Fruit fly (Drosophila melanogaster) whole organism, embryonic: ENCODE measurements around the gene Moe.

Experiments
- B-H2 ChIP-seq: fragments of 200-800 bp; sonication (Bioruptor generic); optimal IDR thresholded peaks from 2 replicates; lab custom pipeline; 2018; ENCODE audit warnings: missing biosample characterization, mild to moderate bottlenecking, missing genetic modification characterization
- CG10267 ChIP-seq: fragments of 200-800 bp; sonication (Bioruptor generic); optimal IDR thresholded peaks from 2 replicates; lab custom pipeline; 2018; ENCODE audit warnings: missing biosample characterization, mild to moderate bottlenecking, missing genetic modification characterization, moderate library complexity
- CG10959 ChIP-seq: fragments of 200-800 bp; sonication (Bioruptor generic); IDR thresholded peaks from 2 replicates; pipeline ENCODE4 v1.3.6; 2022; ENCODE audit warnings: missing biosample characterization, missing genetic modification characterization
- CG12104 ChIP-seq: fragments of 200-800 bp; sonication (Bioruptor generic); optimal IDR thresholded peaks from 3 replicates; lab custom pipeline; 2016; ENCODE audit warnings: missing biosample characterization, missing genetic modification characterization
- CG1233 ChIP-seq: fragments of 200-800 bp; sonication (Bioruptor generic); optimal IDR thresholded peaks from 4 replicates; lab custom pipeline; 2018; ENCODE audit warnings: missing biosample characterization, mild to moderate bottlenecking, missing genetic modification characterization
- CG12391 ChIP-seq: fragments of 200-800 bp; sonication (Bioruptor generic); optimal IDR thresholded peaks from 3 replicates; lab custom pipeline; 2018; ENCODE audit warnings: missing biosample characterization, mild to moderate bottlenecking, missing genetic modification characterization, moderate library complexity
- CG12659 ChIP-seq: fragments of 200-800 bp; sonication (Bioruptor generic); optimal IDR thresholded peaks from 3 replicates; lab custom pipeline; 2017; ENCODE audit warnings: mild to moderate bottlenecking, missing biosample characterization, missing genetic modification reagents, missing genetic modification characterization
- CG12769 ChIP-seq: fragments of 200-800 bp; sonication (Bioruptor generic); optimal IDR thresholded peaks from 2 replicates; lab custom pipeline; 2019; ENCODE audit warnings: missing biosample characterization, mild to moderate bottlenecking, missing genetic modification characterization, moderate library complexity
- CG1647 ChIP-seq: fragments of 200-800 bp; sonication (Bioruptor generic); optimal IDR thresholded peaks from 3 replicates; lab custom pipeline; 2016; ENCODE audit warnings: missing biosample characterization, missing genetic modification characterization
- CG16779 ChIP-seq: fragments of 200-800 bp; sonication (Bioruptor generic); IDR thresholded peaks from 2 replicates; pipeline ENCODE4 v1.3.6; 2022; ENCODE audit warnings: missing biosample characterization, missing genetic modification characterization
- CG17802 ChIP-seq: fragments of 200-800 bp; sonication (Bioruptor generic); optimal IDR thresholded peaks from 2 replicates; lab custom pipeline; 2018; ENCODE audit warnings: missing biosample characterization, mild to moderate bottlenecking, missing genetic modification characterization, moderate library complexity
- CG30020 ChIP-seq: fragments of 200-800 bp; optimal IDR thresholded peaks from 2 replicates; lab custom pipeline; 2019; ENCODE audit warnings: missing biosample characterization, mild to moderate bottlenecking, missing genetic modification characterization, moderate library complexity
- CG3726 ChIP-seq: fragments of 200-800 bp; sonication (Bioruptor generic); IDR thresholded peaks from 3 replicates; pipeline ENCODE4, ENCODE4 v1.3.6; 2022; ENCODE audit warnings: missing biosample characterization, missing genetic modification characterization
- CG43689 ChIP-seq: fragments of 200-800 bp; sonication (Bioruptor generic); IDR thresholded peaks from 2 replicates; pipeline ENCODE4 v1.3.6; 2022; ENCODE audit warnings: missing biosample characterization, missing genetic modification characterization
- CG4854 ChIP-seq: fragments of 200-800 bp; sonication (Bioruptor generic); optimal IDR thresholded peaks from 2 replicates; lab custom pipeline; 2016; ENCODE audit warnings: missing biosample characterization, missing genetic modification characterization, inconsistent platforms
- CG6254 ChIP-seq: fragments of 200-800 bp; sonication (Bioruptor generic); optimal IDR thresholded peaks from 3 replicates; lab custom pipeline; 2017; ENCODE audit warnings: mild to moderate bottlenecking, missing biosample characterization, missing genetic modification reagents, missing genetic modification characterization
- CG6813 ChIP-seq: fragments of 200-800 bp; sonication (Bioruptor generic); optimal IDR thresholded peaks from 2 replicates; lab custom pipeline; 2017; ENCODE audit warnings: missing biosample characterization, missing genetic modification characterization, mild to moderate bottlenecking, moderate library complexity, missing genetic modification reagents
- CG7963 ChIP-seq: fragments of 200-800 bp; sonication (Bioruptor generic); IDR thresholded peaks from 3 replicates; pipeline ENCODE4 v1.3.6; 2022; ENCODE audit warnings: missing biosample characterization, missing genetic modification characterization; ENCODE audit not compliant: partially characterized antibody
- CoRest ChIP-seq: fragments of 200-800 bp; sonication (Bioruptor generic); optimal IDR thresholded peaks from 3 replicates; lab custom pipeline; 2018; ENCODE audit warnings: missing biosample characterization, mild to moderate bottlenecking, missing genetic modification characterization, moderate library complexity
- Doc2 ChIP-seq: fragments of 200-800 bp; sonication (Bioruptor generic); IDR thresholded peaks from 2 replicates; pipeline ENCODE4 v1.3.6; 2022; ENCODE audit warnings: missing biosample characterization, missing genetic modification characterization
- E2f1 ChIP-seq: fragments of 200-800 bp; sonication (Bioruptor generic); IDR thresholded peaks from 2 replicates; pipeline ENCODE4 v1.3.6; 2022; ENCODE audit warnings: missing biosample characterization, missing genetic modification characterization
- H15 ChIP-seq: fragments of 200-800 bp; sonication (Bioruptor generic); IDR thresholded peaks from 3 replicates; pipeline ENCODE4 v1.3.6; 2022; ENCODE audit warnings: missing biosample characterization, missing genetic modification characterization
- HLH54F ChIP-seq: fragments of 200-800 bp; sonication (Bioruptor generic); optimal IDR thresholded peaks from 3 replicates; lab custom pipeline; 2016; ENCODE audit warnings: missing biosample characterization, missing genetic modification characterization
- Hmr ChIP-seq: fragments of 200-800 bp; sonication (Bioruptor generic); optimal IDR thresholded peaks from 3 replicates; lab custom pipeline; 2017; ENCODE audit warnings: mild to moderate bottlenecking, missing biosample characterization, missing genetic modification reagents, missing genetic modification characterization
- Max ChIP-seq: fragments of 200-800 bp; sonication (Bioruptor generic); optimal IDR thresholded peaks from 2 replicates; lab custom pipeline; 2016; ENCODE audit warnings: missing biosample characterization, mild to moderate bottlenecking, missing genetic modification characterization
- Med ChIP-seq: fragments of 200-800 bp; sonication (Bioruptor generic); peaks from one replicate; lab custom pipeline; 2016; ENCODE audit warnings: missing biosample characterization, missing genetic modification characterization, mild to moderate bottlenecking, inconsistent platforms, moderate library complexity
- NC2β ChIP-seq: fragments of 200-800 bp; sonication (Bioruptor generic); optimal IDR thresholded peaks from 2 replicates; lab custom pipeline; 2016; ENCODE audit warnings: missing biosample characterization, missing genetic modification characterization
- Side ChIP-seq: fragments of 200-800 bp; sonication (Bioruptor generic); optimal IDR thresholded peaks from 2 replicates; lab custom pipeline; 2016; ENCODE audit warnings: missing biosample characterization, missing genetic modification characterization
- Usf ChIP-seq: fragments of 200-800 bp; sonication (Bioruptor generic); optimal IDR thresholded peaks from 2 replicates; lab custom pipeline; 2017; ENCODE audit warnings: missing genotype, missing biosample characterization, missing genetic modification characterization
- abd-A ChIP-seq: fragments of 200-800 bp; sonication (Bioruptor generic); optimal IDR thresholded peaks from 3 replicates; lab custom pipeline; 2019; ENCODE audit warnings: missing biosample characterization, mild to moderate bottlenecking, missing genetic modification characterization, moderate library complexity
- amos ChIP-seq: fragments of 200-800 bp; sonication (Bioruptor generic); IDR thresholded peaks from 2 replicates; pipeline ENCODE4 v1.3.6; 2022; ENCODE audit warnings: missing biosample characterization, missing genetic modification characterization; ENCODE audit not compliant: partially characterized antibody
- ato ChIP-seq: fragments of 200-800 bp; sonication (Bioruptor generic); IDR thresholded peaks from 2 replicates; pipeline ENCODE4 v1.3.6; 2022; ENCODE audit warnings: missing biosample characterization, missing genetic modification characterization; ENCODE audit not compliant: partially characterized antibody
- chinmo ChIP-seq: fragments of 200-800 bp; sonication (Bioruptor generic); IDR thresholded peaks from 4 replicates; pipeline ENCODE4 v1.3.6; 2022; ENCODE audit warnings: missing biosample characterization, missing genetic modification characterization; ENCODE audit not compliant: partially characterized antibody
- corto ChIP-seq: fragments of 200-800 bp; sonication (Bioruptor generic); optimal IDR thresholded peaks from 2 replicates; lab custom pipeline; 2016; ENCODE audit warnings: missing biosample characterization, mild to moderate bottlenecking, missing genetic modification characterization, moderate library complexity
- crc ChIP-seq: fragments of 200-800 bp; sonication (Bioruptor generic); optimal IDR thresholded peaks from 2 replicates; lab custom pipeline; 2016; ENCODE audit warnings: missing biosample characterization, missing genetic modification characterization
- dmrt11E ChIP-seq: fragments of 200-800 bp; sonication (Bioruptor generic); optimal IDR thresholded peaks from 3 replicates; lab custom pipeline; 2018; ENCODE audit warnings: missing biosample characterization, mild to moderate bottlenecking, missing genetic modification characterization, moderate library complexity
- ems ChIP-seq: fragments of 200-800 bp; sonication (Bioruptor generic); optimal IDR thresholded peaks from 3 replicates; lab custom pipeline; 2016; ENCODE audit warnings: missing biosample characterization, missing genetic modification characterization
- gcm2 ChIP-seq: fragments of 200-800 bp; sonication (Bioruptor generic); optimal IDR thresholded peaks from 2 replicates; lab custom pipeline; 2016; ENCODE audit warnings: missing biosample characterization, missing genetic modification characterization
- gt ChIP-seq: fragments of 200-800 bp; sonication (Bioruptor generic); IDR thresholded peaks from 2 replicates; pipeline ENCODE4 v1.3.6; 2022; ENCODE audit warnings: missing biosample characterization, missing genetic modification characterization
- jigr1 ChIP-seq: fragments of 200-800 bp; sonication (Bioruptor generic); IDR thresholded peaks from 3 replicates; pipeline ENCODE4 v1.3.6; 2022; ENCODE audit warnings: missing biosample characterization, missing genetic modification characterization
- lola ChIP-seq, 3 experiments: fragments of >200 bp in 2 of 3; fragments of 200-800 bp in 1 of 3; sonication (Bioruptor generic) in 1 of 3; optimal IDR thresholded peaks; 2 replicates each; lab custom pipeline; 2017 to 2019; ENCODE audit warnings: missing biosample characterization in 3 of 3, missing genetic modification characterization in 3 of 3, mild to moderate bottlenecking in 1 of 3, moderate library complexity in 1 of 3
- otp ChIP-seq: fragments of 200-800 bp; sonication (Bioruptor generic); IDR thresholded peaks from 3 replicates; pipeline ENCODE4, ENCODE4 v1.3.6; 2022; ENCODE audit warnings: missing biosample characterization, missing genetic modification characterization
- pros ChIP-seq: fragments of 200-800 bp; sonication (Bioruptor generic); optimal IDR thresholded peaks from 3 replicates; lab custom pipeline; 2019; ENCODE audit warnings: missing biosample characterization, mild to moderate bottlenecking, missing genetic modification characterization, moderate library complexity
- sd ChIP-seq: fragments of 200-800 bp; sonication (Bioruptor generic); optimal IDR thresholded peaks from 3 replicates; lab custom pipeline; 2018; ENCODE audit warnings: missing biosample characterization, mild to moderate bottlenecking, missing genetic modification characterization, moderate library complexity
- stwl ChIP-seq: fragments of 200-800 bp; sonication (Bioruptor generic); optimal IDR thresholded peaks from 3 replicates; lab custom pipeline; 2018; ENCODE audit warnings: missing biosample characterization, mild to moderate bottlenecking, missing genetic modification characterization, moderate library complexity
- tio ChIP-seq: fragments of 200-800 bp; sonication (Bioruptor generic); optimal IDR thresholded peaks from 2 replicates; lab custom pipeline; 2017; ENCODE audit warnings: missing biosample characterization, missing genetic modification characterization, inconsistent platforms
- trh ChIP-seq: fragments of 200-800 bp; sonication (Bioruptor generic); optimal IDR thresholded peaks from 2 replicates; lab custom pipeline; 2016; ENCODE audit warnings: missing biosample characterization, missing genetic modification characterization
- unc-4 ChIP-seq: fragments of 200-800 bp; sonication (Bioruptor generic); IDR thresholded peaks from 2 replicates; pipeline ENCODE4 v1.3.6; 2022; ENCODE audit warnings: missing biosample characterization, missing genetic modification characterization; ENCODE audit not compliant: partially characterized antibody
- vfl ChIP-seq: fragments of 200-800 bp; sonication (Bioruptor generic); optimal IDR thresholded peaks from 2 replicates; lab custom pipeline; 2016; ENCODE audit warnings: missing biosample characterization, missing genetic modification characterization

The Moe gene

dm6 chrX:8863133-8863553 is 35.0 kb downstream of the Moe start (continued):
- TF ChIP-seq CG12104 (GFP tag; lab: Kevin White, UChicago) (no peak), CG1233 (GFP tag; lab: Kevin White, UChicago) (no peak), Doc2 (no peak), Usf (GFP tag; lab: Kevin White, UChicago) (no peak), otp (GFP tag; lab: Robert Waterston, UW) (no peak), HLH54F (GFP tag; lab: Kevin White, UChicago) (no peak), gt (GFP tag; lab: Robert Waterston, UW) (no peak), Hmr (GFP tag; lab: Kevin White, UChicago) (no peak), NC2β (GFP tag; lab: Kevin White, UChicago) (peak; percentile 25), CG10959 (GFP tag; lab: Robert Waterston, UW) (no peak), dmrt11E (tag; lab: Kevin White, UChicago) (no peak), trh (GFP tag; lab: Kevin White, UChicago) (no peak), ems (GFP tag; lab: Kevin White, UChicago) (no peak), CG12659 (no peak), ato (GFP tag; lab: Robert Waterston, UW) (no peak), abd-A (tag; lab: Kevin White, UChicago) (no peak), CG43689 (no peak), lola (GFP tag; optimal IDR thresholded peaks at IDR 0.05; lab: Kevin White, UChicago) (no peak), corto (GFP tag; lab: Kevin White, UChicago) (no peak), CoRest (tag; lab: Kevin White, UChicago) (no peak), B-H2 (GFP tag; lab: Kevin White, UChicago) (no peak), CG10267 (tag; lab: Kevin White, UChicago) (no peak), H15 (GFP tag; lab: Robert Waterston, UW) (no peak), vfl (GFP tag; lab: Kevin White, UChicago) (no peak), amos (no peak), chinmo (GFP tag; lab: Robert Waterston, UW) (peak; percentile 79; the same call in 1 of the 4 replicates), CG7963 (GFP tag; lab: Robert Waterston, UW) (no peak), unc-4 (GFP tag; lab: Robert Waterston, UW) (no peak), tio (GFP tag; lab: Kevin White, UChicago) (no peak), Max (no peak), CG12769 (tag; lab: Kevin White, UChicago) (peak; percentile 14), CG16779 (GFP tag; lab: Robert Waterston, UW) (no peak), gcm2 (GFP tag; lab: Kevin White, UChicago) (no peak), crc (GFP tag; lab: Kevin White, UChicago) (no peak), CG4854 (no peak), CG17802 (tag; lab: Kevin White, UChicago) (no peak), CG3726 (GFP tag; lab: Robert Waterston, UW) (no peak), E2f1 (GFP tag; lab: Robert Waterston, UW) (no peak), CG12391 (tag; lab: Kevin White, UChicago) (no peak), sd (peak; percentile 92), Side (GFP tag; lab: Kevin White, UChicago) (no peak), CG6813 (GFP tag; lab: Kevin White, UChicago) (no peak), CG30020 (tag; lab: Kevin White, UChicago) (no peak), Med (GFP tag; lab: Kevin White, UChicago) (peak; percentile 79), CG1647 (GFP tag; lab: Kevin White, UChicago) (no peak), stwl (no peak), pros (GFP tag; lab: Kevin White, UChicago) (peak; percentile 9), CG6254 (GFP tag; lab: Kevin White, UChicago) (no peak), jigr1 (GFP tag; lab: Robert Waterston, UW) (no peak)
